Worm (Caenorhabditis elegans) whole organism, late embryonic: ENCODE data around the gene gipc-1.

Source experiments
- ceh-2 ChIP-seq: sonication (generic microtip); optimal IDR thresholded peaks from 2 replicates; lab custom pipeline; 2016; ENCODE audit warnings: missing genotype, missing genetic modification characterization, missing compliant biosample characterization
- dmd-4 ChIP-seq: sonication (generic microtip); optimal IDR thresholded peaks from 2 replicates; lab custom pipeline; 2016; ENCODE audit warnings: borderline replicate concordance, missing genetic modification characterization, missing compliant biosample characterization
- ets-4 ChIP-seq: sonication (generic microtip); optimal IDR thresholded peaks from 2 replicates; lab custom pipeline; 2016; ENCODE audit warnings: missing genetic modification characterization, missing compliant biosample characterization
- hlh-8 ChIP-seq: sonication (generic microtip); optimal IDR thresholded peaks from 2 replicates; lab custom pipeline; 2016; ENCODE audit warnings: missing genotype, missing genetic modification characterization, missing compliant biosample characterization
- unc-55 ChIP-seq: sonication (generic microtip); optimal IDR thresholded peaks from 2 replicates; lab custom pipeline; 2017; ENCODE audit warnings: missing biosample characterization, missing genetic modification reagents, missing genetic modification characterization
- unc-86 ChIP-seq: sonication (generic microtip); optimal IDR thresholded peaks from 2 replicates; lab custom pipeline; 2016; ENCODE audit warnings: missing genetic modification characterization, missing compliant biosample characterization

ce11 chrIII:4850139-4850538, 20.4 kb upstream of the gipc-1 start, which contains the start of gene F26A1.1:
- TF ChIP-seq unc-55 (GFP tag; lab: Kevin White, UChicago) (no peak), unc-86 (tag; lab: Kevin White, UChicago) (no peak), hlh-8 (tag; lab: Kevin White, UChicago) (no peak), ceh-2 (tag; lab: Kevin White, UChicago) (no peak), dmd-4 (tag; lab: Kevin White, UChicago) (no peak), ets-4 (tag; lab: Kevin White, UChicago) (no peak)
